Worm (Caenorhabditis elegans) whole organism, young adult: ENCODE measurements around the gene elmd-1.

Experiments
- F33H1.4 ChIP-seq: fragments of 200-800 bp; sonication (Bioruptor generic); IDR thresholded peaks from 2 replicates; pipeline ENCODE4 v1.3.6; 2022; ENCODE audit warnings: missing genetic modification reagents, missing genetic modification characterization, missing compliant biosample characterization
- F37B4.10 ChIP-seq: fragments of 200-800 bp; sonication (Bioruptor generic); IDR thresholded peaks from 2 replicates; pipeline ENCODE4 v1.3.6; 2022; ENCODE audit warnings: missing genetic modification characterization, missing compliant biosample characterization
- F39B2.1 ChIP-seq: fragments of 200-800 bp; sonication (Bioruptor generic); IDR thresholded peaks from 2 replicates; pipeline ENCODE4 v1.3.6; 2022; ENCODE audit warnings: missing genetic modification reagents, missing genetic modification characterization, missing compliant biosample characterization
- F49E8.2 ChIP-seq: sonication (generic microtip); optimal IDR thresholded peaks from 3 replicates; lab custom pipeline; 2017; ENCODE audit warnings: missing genetic modification characterization, mild to moderate bottlenecking, missing compliant biosample characterization, antibody characterized with exemption, moderate library complexity; ENCODE audit not compliant: insufficient read depth
- F52B5.7 ChIP-seq: sonication (generic microtip); optimal IDR thresholded peaks from 2 replicates; lab custom pipeline; 2016; ENCODE audit warnings: mild to moderate bottlenecking, missing genetic modification characterization, missing compliant biosample characterization
- F57C9.4 ChIP-seq: sonication (generic microtip); optimal IDR thresholded peaks from 2 replicates; lab custom pipeline; 2017; ENCODE audit warnings: mild to moderate bottlenecking, missing genetic modification characterization, missing compliant biosample characterization
- K11D2.4 ChIP-seq: fragments of 200-800 bp; sonication (Bioruptor generic); IDR thresholded peaks from 2 replicates; pipeline ENCODE4 v1.3.6; 2022; ENCODE audit warnings: missing genetic modification reagents, missing genetic modification characterization, missing compliant biosample characterization
- Y53G8AR.9 ChIP-seq: fragments of 200-800 bp; sonication (Bioruptor generic); conservative IDR thresholded peaks from 2 replicates; pipeline ENCODE4 v1.3.6; 2022; ENCODE audit warnings: missing genetic modification reagents, missing genetic modification characterization, missing compliant biosample characterization
- Y56A3A.18 ChIP-seq: fragments of 200-800 bp; sonication (Bioruptor generic); IDR thresholded peaks from 2 replicates; pipeline ENCODE4 v1.3.6; 2022; ENCODE audit warnings: missing genetic modification reagents, missing genetic modification characterization, missing compliant biosample characterization
- ZK185.1 ChIP-seq: sonication (generic microtip); optimal IDR thresholded peaks from 2 replicates; lab custom pipeline; 2016; ENCODE audit warnings: mild to moderate bottlenecking, missing genetic modification characterization, missing compliant biosample characterization; ENCODE audit not compliant: poor library complexity, severe bottlenecking
- akir-1 ChIP-seq: fragments of 200-800 bp; sonication (Bioruptor generic); optimal IDR thresholded peaks from 2 replicates; lab custom pipeline; 2018; ENCODE audit warnings: mild to moderate bottlenecking, missing genetic modification characterization, moderate library complexity, missing compliant biosample characterization
- aptf-2 ChIP-seq: fragments of 200-800 bp; sonication (Bioruptor generic); conservative IDR thresholded peaks from 2 replicates; pipeline ENCODE4 v1.3.6; 2022; ENCODE audit warnings: missing genetic modification reagents, missing genetic modification characterization, missing compliant biosample characterization
- aptf-3 ChIP-seq: fragments of 200-800 bp; sonication (Bioruptor generic); IDR thresholded peaks from 2 replicates; pipeline ENCODE4 v1.3.6; 2022; ENCODE audit warnings: missing genetic modification characterization, missing compliant biosample characterization
- attf-5 ChIP-seq: fragments of 200-800 bp; sonication (Bioruptor generic); optimal IDR thresholded peaks from 2 replicates; lab custom pipeline; 2018; ENCODE audit warnings: mild to moderate bottlenecking, missing genetic modification characterization, missing compliant biosample characterization
- attf-6 ChIP-seq: fragments of 200-800 bp; sonication (Bioruptor generic); IDR thresholded peaks from 2 replicates; pipeline ENCODE4 v1.3.6; 2022; ENCODE audit warnings: missing genetic modification reagents, missing genetic modification characterization, missing compliant biosample characterization
- bed-1 ChIP-seq: fragments of 200-800 bp; sonication (Bioruptor generic); IDR thresholded peaks from 2 replicates; pipeline ENCODE4 v1.3.6; 2022; ENCODE audit warnings: missing genetic modification reagents, missing genetic modification characterization, missing compliant biosample characterization
- ceh-100 ChIP-seq: fragments of 200-800 bp; sonication (Bioruptor generic); IDR thresholded peaks from 2 replicates; pipeline ENCODE4 v1.3.6; 2022; ENCODE audit warnings: missing genetic modification reagents, missing genetic modification characterization, missing compliant biosample characterization
- ceh-27 ChIP-seq: fragments of 200-800 bp; sonication (Bioruptor generic); optimal IDR thresholded peaks from 2 replicates; lab custom pipeline; 2018; ENCODE audit warnings: mild to moderate bottlenecking, missing genetic modification characterization, moderate library complexity, missing compliant biosample characterization
- ceh-58 ChIP-seq: fragments of 200-800 bp; sonication (Bioruptor generic); IDR thresholded peaks from 2 replicates; pipeline ENCODE4 v1.3.6; 2022; ENCODE audit warnings: missing genetic modification characterization, missing compliant biosample characterization
- ceh-79 ChIP-seq: sonication (generic microtip); optimal IDR thresholded peaks from 2 replicates; lab custom pipeline; 2017; ENCODE audit warnings: mild to moderate bottlenecking, missing genetic modification characterization, missing compliant biosample characterization
- ceh-91 ChIP-seq: fragments of 200-800 bp; sonication (Bioruptor generic); IDR thresholded peaks from 2 replicates; pipeline ENCODE4 v1.3.6; 2022; ENCODE audit warnings: missing genetic modification reagents, missing genetic modification characterization, missing compliant biosample characterization
- die-1 ChIP-seq: sonication (generic microtip); optimal IDR thresholded peaks from 2 replicates; lab custom pipeline; 2016; ENCODE audit warnings: missing genotype, mild to moderate bottlenecking, missing genetic modification characterization, missing compliant biosample characterization
- dox-1 ChIP-seq: fragments of 200-800 bp; sonication (Bioruptor generic); IDR thresholded peaks from 2 replicates; pipeline ENCODE4 v1.3.6; 2022; ENCODE audit warnings: missing genetic modification reagents, missing genetic modification characterization, missing compliant biosample characterization
- dpl-1 ChIP-seq: fragments of 150-350 bp; optimal IDR thresholded peaks from 2 replicates; lab custom pipeline; 2014; ENCODE audit warnings: missing biosample characterization, missing genetic modification reagents, missing genetic modification characterization
- ekl-4 ChIP-seq: fragments of 200-800 bp; sonication (Bioruptor generic); IDR thresholded peaks from 2 replicates; pipeline ENCODE4 v1.3.6; 2022; ENCODE audit warnings: missing genetic modification reagents, missing genetic modification characterization, missing compliant biosample characterization
- ets-4 ChIP-seq: fragments of 200-800 bp; sonication (Bioruptor generic); optimal IDR thresholded peaks from 2 replicates; lab custom pipeline; 2018; ENCODE audit warnings: mild to moderate bottlenecking, missing genetic modification characterization, missing compliant biosample characterization
- fkh-3 ChIP-seq: sonication (generic microtip); optimal IDR thresholded peaks from 2 replicates; lab custom pipeline; 2016; ENCODE audit warnings: mild to moderate bottlenecking, missing genetic modification characterization, missing compliant biosample characterization
- hlh-12 ChIP-seq: sonication (generic microtip); optimal IDR thresholded peaks from 2 replicates; lab custom pipeline; 2016; ENCODE audit warnings: missing genetic modification characterization, missing compliant biosample characterization
- hsf-1 ChIP-seq: fragments of 200-800 bp; sonication (Bioruptor generic); IDR thresholded peaks from 2 replicates; pipeline ENCODE4 v1.3.6; 2022; ENCODE audit warnings: missing genetic modification reagents, missing genetic modification characterization, missing compliant biosample characterization
- madf-8 ChIP-seq: fragments of 200-800 bp; sonication (Bioruptor generic); conservative IDR thresholded peaks from 2 replicates; pipeline ENCODE4 v1.3.6; 2022; ENCODE audit warnings: missing genetic modification reagents, missing genetic modification characterization, missing compliant biosample characterization
- mel-28 ChIP-seq: sonication (generic microtip); optimal IDR thresholded peaks from 2 replicates; lab custom pipeline; 2016; ENCODE audit warnings: borderline replicate concordance, mild to moderate bottlenecking, missing genetic modification characterization, missing compliant biosample characterization
- mes-4 ChIP-seq: sonication (generic microtip); optimal IDR thresholded peaks from 2 replicates; lab custom pipeline; 2016; ENCODE audit warnings: missing genotype, missing genetic modification characterization, missing compliant biosample characterization
- nfyb-1 ChIP-seq: fragments of 200-800 bp; sonication (Bioruptor generic); IDR thresholded peaks from 2 replicates; pipeline ENCODE4 v1.3.6; 2022; ENCODE audit warnings: missing genetic modification reagents, missing genetic modification characterization, missing compliant biosample characterization
- nhr-179 ChIP-seq: sonication (generic microtip); optimal IDR thresholded peaks from 2 replicates; lab custom pipeline; 2016; ENCODE audit warnings: mild to moderate bottlenecking, missing genetic modification characterization, missing compliant biosample characterization
- nhr-80 ChIP-seq: sonication (generic microtip); optimal IDR thresholded peaks from 2 replicates; lab custom pipeline; 2016; ENCODE audit warnings: missing genetic modification characterization, missing compliant biosample characterization
- nhr-90 ChIP-seq: sonication (generic microtip); optimal IDR thresholded peaks from 2 replicates; lab custom pipeline; 2016; ENCODE audit warnings: missing genotype, mild to moderate bottlenecking, missing genetic modification characterization, missing compliant biosample characterization
- pbrm-1 ChIP-seq: fragments of 200-800 bp; sonication (Bioruptor generic); IDR thresholded peaks from 2 replicates; pipeline ENCODE4 v1.3.6; 2022; ENCODE audit warnings: missing genetic modification reagents, missing genetic modification characterization, missing compliant biosample characterization
- pha-4 ChIP-seq: fragments of 150-350 bp; sonication (generic microtip); optimal IDR thresholded peaks from 2 replicates; lab custom pipeline; 2014; ENCODE audit warnings: missing biosample characterization, missing genetic modification reagents, missing genetic modification characterization
- rcor-1 ChIP-seq: fragments of 200-800 bp; sonication (Bioruptor generic); IDR thresholded peaks from 2 replicates; pipeline ENCODE4 v1.3.6; 2022; ENCODE audit warnings: missing genetic modification reagents, missing genetic modification characterization, missing compliant biosample characterization
- repo-1 ChIP-seq: sonication (generic microtip); optimal IDR thresholded peaks from 2 replicates; lab custom pipeline; 2017; ENCODE audit warnings: mild to moderate bottlenecking, missing genetic modification characterization, missing compliant biosample characterization
- snpc-1.3 ChIP-seq: sonication (generic microtip); optimal IDR thresholded peaks from 2 replicates; lab custom pipeline; 2017; ENCODE audit warnings: missing genetic modification characterization, mild to moderate bottlenecking, missing compliant biosample characterization, antibody characterized with exemption, moderate library complexity, missing genotype, missing genetic modification reagents; ENCODE audit not compliant: insufficient read depth
- somi-1 ChIP-seq: fragments of 200-800 bp; sonication (Bioruptor generic); optimal IDR thresholded peaks from 2 replicates; lab custom pipeline; 2018; ENCODE audit warnings: mild to moderate bottlenecking, missing genetic modification characterization, missing compliant biosample characterization
- tbx-9 ChIP-seq: sonication (generic microtip); optimal IDR thresholded peaks from 2 replicates; lab custom pipeline; 2016; ENCODE audit warnings: borderline replicate concordance, missing genetic modification characterization, inconsistent platforms, missing compliant biosample characterization
- tlf-1 ChIP-seq: fragments of 200-800 bp; sonication (Bioruptor generic); optimal IDR thresholded peaks from 2 replicates; lab custom pipeline; 2018; ENCODE audit warnings: mild to moderate bottlenecking, missing genetic modification characterization, missing compliant biosample characterization
- xnd-1 ChIP-seq: sonication (generic microtip); optimal IDR thresholded peaks from 2 replicates; lab custom pipeline; 2016; ENCODE audit warnings: missing genotype, missing genetic modification reagents, missing genetic modification characterization, missing compliant biosample characterization
- ztf-18 ChIP-seq: sonication (generic microtip); optimal IDR thresholded peaks from 2 replicates; lab custom pipeline; 2016; ENCODE audit warnings: missing genotype, mild to moderate bottlenecking, missing genetic modification characterization, missing compliant biosample characterization
- ztf-26 ChIP-seq: sonication (generic microtip); optimal IDR thresholded peaks from 2 replicates; lab custom pipeline; 2017; ENCODE audit warnings: missing genetic modification characterization, missing compliant biosample characterization
- ztf-6 ChIP-seq: fragments of 200-800 bp; sonication (Bioruptor generic); IDR thresholded peaks from 2 replicates; pipeline ENCODE4 v1.3.6; 2022; ENCODE audit warnings: missing genetic modification reagents, missing genetic modification characterization, missing compliant biosample characterization

Gene elmd-1

ce11 chrIII:3425438-3425837, 35.7 kb downstream of the elmd-1 start, which contains the start of gene metl-18:
metl-18 (plus strand) TSS chrIII:3425738.
- TF ChIP-seq dox-1 = no peak
- TF ChIP-seq, all 124 proteins: peak for 0

- TF ChIP-seq madf-8 (GFP tag; lab: Robert Waterston, UW) = no peak
- no peak for TF ChIP-seq fkh-3 (tag; lab: Kevin White, UChicago)
- TF ChIP-seq tlf-1 (GFP tag; lab: Kevin White, UChicago) = no peak
- peak; percentile 69; the same call in 1 of the 2 replicates for TF ChIP-seq pbrm-1 (GFP tag; lab: Robert Waterston, UW)
- no peak; the same call in 1 of the 2 replicates for TF ChIP-seq ceh-100 (GFP tag; lab: Robert Waterston, UW)
- no peak for TF ChIP-seq ztf-26
- no peak for TF ChIP-seq F37B4.10
- no peak for TF ChIP-seq F52B5.7 (tag; lab: Kevin White, UChicago)
- no peak for TF ChIP-seq rcor-1
- no peak for TF ChIP-seq attf-6 (GFP tag; lab: Robert Waterston, UW)
- TF ChIP-seq ceh-91 (GFP tag; lab: Robert Waterston, UW) = no peak
- no peak for TF ChIP-seq Y53G8AR.9 (GFP tag; lab: Robert Waterston, UW)
- no peak for TF ChIP-seq akir-1
- peak; percentile 46 for TF ChIP-seq die-1 (tag; lab: Kevin White, UChicago)
- TF ChIP-seq repo-1 = peak; percentile 43
- peak; percentile 85; the same call in 1 of the 2 replicates for TF ChIP-seq aptf-3 (GFP tag; lab: Robert Waterston, UW)
- TF ChIP-seq Y56A3A.18 = 0 out of 2 replicates have a peak, but pooled peaks have one; percentile 42
- no peak for TF ChIP-seq dpl-1 (GFP tag; lab: Kevin White, UChicago)
- TF ChIP-seq ceh-79 (tag; lab: Kevin White, UChicago) = no peak
- no peak for TF ChIP-seq hlh-12 (tag; lab: Kevin White, UChicago)
- no peak for TF ChIP-seq F39B2.1 (GFP tag; lab: Robert Waterston, UW)
- TF ChIP-seq ekl-4 (GFP tag; lab: Robert Waterston, UW) = peak; percentile 65; the same call in 1 of the 2 replicates
- no peak for TF ChIP-seq tbx-9 (tag; lab: Kevin White, UChicago)
- peak; percentile 20 for TF ChIP-seq attf-5 (GFP tag; lab: Kevin White, UChicago)
- TF ChIP-seq bed-1 (GFP tag; lab: Robert Waterston, UW) = no peak
- TF ChIP-seq ZK185.1 (tag; lab: Kevin White, UChicago) = no peak
- TF ChIP-seq F33H1.4 (GFP tag; lab: Robert Waterston, UW) = peak; percentile 30; the same call in 1 of the 2 replicates
- no peak for TF ChIP-seq ets-4 (GFP tag; lab: Kevin White, UChicago)
- no peak for TF ChIP-seq K11D2.4
- TF ChIP-seq aptf-2 = no peak
- no peak for TF ChIP-seq xnd-1 (tag; lab: Kevin White, UChicago)
- no peak for TF ChIP-seq ceh-58 (GFP tag; lab: Robert Waterston, UW)
- no peak for TF ChIP-seq F57C9.4
- TF ChIP-seq snpc-1.3 (tag; lab: Kevin White, UChicago) = no peak
- TF ChIP-seq somi-1 (GFP tag; lab: Kevin White, UChicago) = no peak
- TF ChIP-seq F49E8.2 (tag; lab: Kevin White, UChicago) = no peak
- peak; percentile 62; the same call in 1 of the 2 replicates for TF ChIP-seq nfyb-1 (GFP tag; lab: Robert Waterston, UW)
- no peak for TF ChIP-seq nhr-80
- no peak for TF ChIP-seq nhr-179 (tag; lab: Kevin White, UChicago)
- TF ChIP-seq ztf-6 (GFP tag; lab: Robert Waterston, UW) = peak; percentile 62; the same call in 1 of the 2 replicates
- TF ChIP-seq pha-4 (tag; lab: Kevin White, UChicago) = no peak
- TF ChIP-seq ztf-18 (tag; lab: Kevin White, UChicago) = peak; percentile 36
- no peak for TF ChIP-seq mel-28 (tag; lab: Kevin White, UChicago)
- no peak for TF ChIP-seq hsf-1 (GFP tag; lab: Robert Waterston, UW)
- TF ChIP-seq ceh-27 (GFP tag; lab: Kevin White, UChicago) = no peak
- TF ChIP-seq mes-4 = no peak
- TF ChIP-seq nhr-90 (tag; lab: Kevin White, UChicago) = peak; percentile 7
These were observed 37.0 kb downstream of the elmd-1 start for ce11 chrIII:3426741-3427140.
